Fruit fly (Drosophila melanogaster): Measurements from ENCODE around the gene RpS21.
A peak's percentile ranks its signal among the peaks of the same experiment; 100 is the strongest.

The RpS21 gene

dm6 chr2L:2901445-2901844, 45.6 kb downstream of the RpS21 start:
- TF ChIP-seq Eip93F (GFP tag; optimal IDR thresholded peaks at IDR 0.05): no peak
- peak; percentile 83 for TF ChIP-seq Eip78C (GFP tag)
- TF ChIP-seq ss (GFP tag; optimal IDR thresholded peaks at IDR 0.05): no peak
- peak; percentile 1 for TF ChIP-seq CG32006 (GFP tag; optimal IDR thresholded peaks at IDR 0.05)

dm6 chr2L:2903649-2904048, 47.8 kb downstream of the RpS21 start:
- no peak for TF ChIP-seq CG6808 (GFP tag; optimal IDR thresholded peaks at IDR 0.05)
- TF ChIP-seq net (GFP tag; optimal IDR thresholded peaks at IDR 0.05): no peak
- TF ChIP-seq CG8319 (GFP tag; optimal IDR thresholded peaks at IDR 0.05): no peak
- TF ChIP-seq CG11762 (GFP tag; optimal IDR thresholded peaks at IDR 0.05; ENCODE audit: insufficient read depth): no peak
- TF ChIP-seq Eip75B (GFP tag; optimal IDR thresholded peaks at IDR 0.05): no peak
- no peak for TF ChIP-seq Sox102F (GFP tag; optimal IDR thresholded peaks at IDR 0.05)
- no peak for TF ChIP-seq Ets96B (tag; optimal IDR thresholded peaks at IDR 0.05)
- no peak for TF ChIP-seq CG34406 (GFP tag; optimal IDR thresholded peaks at IDR 0.05)
- TF ChIP-seq CG10631 (GFP tag; optimal IDR thresholded peaks at IDR 0.05): no peak

- TF ChIP-seq ss (GFP tag; optimal IDR thresholded peaks at IDR 0.05) (peak in 1 of 2 experiments; percentile 15), fkh (GFP tag; optimal IDR thresholded peaks at IDR 0.05) (peak; percentile 1), Eip93F (GFP tag; optimal IDR thresholded peaks at IDR 0.05) (no peak), esn (GFP tag; optimal IDR thresholded peaks at IDR 0.05) (peak; percentile 8), Met (GFP tag; optimal IDR thresholded peaks at IDR 0.05) (no peak), svp (GFP tag) (peak; percentile 65), Eip75B (GFP tag; optimal IDR thresholded peaks at IDR 0.05) (no peak), CG8632 (GFP tag; optimal IDR thresholded peaks at IDR 0.05) (no peak)
Observed at dm6 chr2L:2904316-2905050, 48.6 kb downstream of the RpS21 start.

- TF ChIP-seq topi (GFP tag; optimal IDR thresholded peaks at IDR 0.05): peak; percentile 58
- peak; percentile 81 for TF ChIP-seq CG8632 (GFP tag; optimal IDR thresholded peaks at IDR 0.05)
- peak; percentile 45 for TF ChIP-seq dsx (GFP tag; optimal IDR thresholded peaks at IDR 0.05; ENCODE audit: poor library complexity, severe bottlenecking)
- TF ChIP-seq Eip75B (GFP tag; optimal IDR thresholded peaks at IDR 0.05): peak; percentile 34
- peak; percentile 45 for TF ChIP-seq Lpt (GFP tag; optimal IDR thresholded peaks at IDR 0.05)
- TF ChIP-seq Ets96B (tag; optimal IDR thresholded peaks at IDR 0.05): peak; percentile 37
- no peak for TF ChIP-seq Hr38 (GFP tag; optimal IDR thresholded peaks at IDR 0.05)
- peak; percentile 29 for TF ChIP-seq lz (GFP tag; optimal IDR thresholded peaks at IDR 0.05)
- TF ChIP-seq CG10631 (GFP tag; optimal IDR thresholded peaks at IDR 0.05): peak; percentile 55
- TF ChIP-seq eg (GFP tag; IDR thresholded peaks at IDR 0.05): peak; percentile 71
- TF ChIP-seq CG6276 (GFP tag; optimal IDR thresholded peaks at IDR 0.05): peak; percentile 36
- peak; percentile 81 for TF ChIP-seq CG34406 (GFP tag; optimal IDR thresholded peaks at IDR 0.05)
- peak in 1 of 2 experiments; percentile 64 for TF ChIP-seq salr (GFP tag; optimal IDR thresholded peaks at IDR 0.05)
- peak; percentile 40 for TF ChIP-seq CG8319 (GFP tag; optimal IDR thresholded peaks at IDR 0.05)
- peak; percentile 7 for TF ChIP-seq CG16779 (tag; optimal IDR thresholded peaks at IDR 0.05)
- peak; percentile 48 for TF ChIP-seq CG31627 (GFP tag; optimal IDR thresholded peaks at IDR 0.05)
- peak; percentile 72 for TF ChIP-seq svp (GFP tag)
- peak; percentile 69 for TF ChIP-seq Hr4 (GFP tag; optimal IDR thresholded peaks at IDR 0.05)
- TF ChIP-seq CG3919 (GFP tag; optimal IDR thresholded peaks at IDR 0.05): peak; percentile 64
- peak; percentile 79 for TF ChIP-seq CG32006 (GFP tag; optimal IDR thresholded peaks at IDR 0.05)
- TF ChIP-seq esn (GFP tag; optimal IDR thresholded peaks at IDR 0.05): peak; percentile 80
- TF ChIP-seq dac (GFP tag; optimal IDR thresholded peaks at IDR 0.05): peak; percentile 12
- peak; percentile 67 for TF ChIP-seq Sox15 (GFP tag; optimal IDR thresholded peaks at IDR 0.05)
- TF ChIP-seq CG6854 (GFP tag; optimal IDR thresholded peaks at IDR 0.05): no peak
- peak; percentile 64 for TF ChIP-seq pdm3 (GFP tag; optimal IDR thresholded peaks at IDR 0.05)
- TF ChIP-seq fd59A (GFP tag; optimal IDR thresholded peaks at IDR 0.05): no peak
- TF ChIP-seq CG10669 (GFP tag; optimal IDR thresholded peaks at IDR 0.05): peak; percentile 37
- TF ChIP-seq CG6808 (GFP tag; optimal IDR thresholded peaks at IDR 0.05): no peak
- TF ChIP-seq fd85E (GFP tag; optimal IDR thresholded peaks at IDR 0.05): peak; percentile 13
- peak; percentile 74 for TF ChIP-seq OdsH (GFP tag; optimal IDR thresholded peaks at IDR 0.05)
- TF ChIP-seq CG7368 (GFP tag; optimal IDR thresholded peaks at IDR 0.05): peak; percentile 57
- TF ChIP-seq ss (GFP tag; optimal IDR thresholded peaks at IDR 0.05): peak in 1 of 2 experiments; percentile 43
- TF ChIP-seq Eip78C (GFP tag): peak; percentile 90
- peak; percentile 43 for TF ChIP-seq CG11902 (GFP tag; optimal IDR thresholded peaks at IDR 0.05)
- TF ChIP-seq spab (GFP tag; optimal IDR thresholded peaks at IDR 0.05): peak; percentile 41
- peak; percentile 40 for TF ChIP-seq Smox (GFP tag; optimal IDR thresholded peaks at IDR 0.05)
Observed at dm6 chr2L:2905051-2905446, 49.2 kb downstream of the RpS21 start.

All from whole organism, prepupa.